Worm (Caenorhabditis elegans) whole organism, L1 larva: ENCODE results near the gene C46F9.6.

ENCODE experiments used
- C04F5.9 ChIP-seq: sonication (generic microtip); optimal IDR thresholded peaks from 2 replicates; lab custom pipeline; 2016; ENCODE audit warnings: missing genetic modification characterization, missing compliant biosample characterization
- F16B12.6 ChIP-seq: fragments of 150-350 bp; optimal IDR thresholded peaks from 2 replicates; lab custom pipeline; 2014; ENCODE audit warnings: missing biosample characterization, missing genetic modification characterization
- Y116A8C.19 ChIP-seq: sonication (generic microtip); optimal IDR thresholded peaks from 2 replicates; lab custom pipeline; 2016; ENCODE audit warnings: missing compliant biosample characterization, missing genetic modification characterization, borderline replicate concordance
- alr-1 ChIP-seq: fragments of 200-800 bp; sonication (Bioruptor generic); optimal IDR thresholded peaks from 2 replicates; lab custom pipeline; 2018; ENCODE audit warnings: borderline replicate concordance, mild to moderate bottlenecking, missing genetic modification characterization, missing compliant biosample characterization
- aly-2 ChIP-seq: fragments of 150-350 bp; optimal IDR thresholded peaks from 2 replicates; lab custom pipeline; 2014; ENCODE audit warnings: missing biosample characterization, missing genetic modification characterization
- ceh-8 ChIP-seq: fragments of 200-800 bp; sonication (Bioruptor generic); optimal IDR thresholded peaks from 2 replicates; lab custom pipeline; 2018; ENCODE audit warnings: mild to moderate bottlenecking, missing genetic modification characterization, moderate library complexity, missing compliant biosample characterization
- ceh-90 ChIP-seq: sonication (generic microtip); optimal IDR thresholded peaks from 2 replicates; lab custom pipeline; 2016; ENCODE audit warnings: missing genetic modification characterization, missing compliant biosample characterization
- dsc-1 ChIP-seq: sonication (generic microtip); optimal IDR thresholded peaks from 2 replicates; lab custom pipeline; 2016; ENCODE audit warnings: mild to moderate bottlenecking, missing genetic modification characterization, missing compliant biosample characterization
- efl-1 ChIP-seq, 4 experiments: fragments of 150-350 bp; optimal IDR thresholded peaks in 3 of 4; peaks in 1 of 4; 1 replicate in 1 of 4; 2 replicates in 3 of 4; lab custom pipeline; 2014; ENCODE audit warnings: missing biosample characterization in 2 of 4, missing genetic modification characterization in 2 of 4, missing genetic modification reagents in 2 of 4
- egl-27 ChIP-seq, 2 experiments: fragments of 150-350 bp in 1 of 2; sonication (generic microtip); optimal IDR thresholded peaks; 3 replicates each; lab custom pipeline; 2017 to 2018; ENCODE audit warnings: missing biosample characterization in 2 of 2, missing genetic modification characterization in 2 of 2, missing genetic modification reagents in 2 of 2
- ets-5 ChIP-seq: fragments of 200-800 bp; sonication (Bioruptor generic); IDR thresholded peaks from 2 replicates; pipeline ENCODE4 v1.3.6; 2022; ENCODE audit warnings: missing genetic modification characterization, missing compliant biosample characterization
- fkh-10 ChIP-seq: sonication (generic microtip); optimal IDR thresholded peaks from 2 replicates; lab custom pipeline; 2017; ENCODE audit warnings: missing biosample characterization, missing genetic modification reagents, missing genetic modification characterization
- fkh-8 ChIP-seq: sonication (generic microtip); optimal IDR thresholded peaks from 2 replicates; lab custom pipeline; 2016; ENCODE audit warnings: mild to moderate bottlenecking, missing genetic modification characterization, missing compliant biosample characterization
- fos-1 ChIP-seq: fragments of 150-350 bp; optimal IDR thresholded peaks from 2 replicates; lab custom pipeline; 2014; ENCODE audit warnings: missing biosample characterization, missing genetic modification characterization
- hlh-17 ChIP-seq: fragments of 200-800 bp; sonication (Bioruptor generic); optimal IDR thresholded peaks from 2 replicates; lab custom pipeline; 2018; ENCODE audit warnings: missing genetic modification characterization, mild to moderate bottlenecking, missing compliant biosample characterization, moderate library complexity, borderline replicate concordance
- hlh-4 ChIP-seq: sonication (generic microtip); optimal IDR thresholded peaks from 2 replicates; lab custom pipeline; 2016; ENCODE audit warnings: mild to moderate bottlenecking, missing genetic modification characterization, missing compliant biosample characterization
- isw-1 ChIP-seq: fragments of 200-800 bp; sonication (Bioruptor generic); IDR thresholded peaks from 2 replicates; pipeline ENCODE4 v1.3.6; 2022; ENCODE audit warnings: missing genetic modification characterization, missing compliant biosample characterization
- jun-1 ChIP-seq: fragments of 150-350 bp; optimal IDR thresholded peaks from 2 replicates; lab custom pipeline; 2014; ENCODE audit warnings: missing biosample characterization, missing genetic modification reagents, missing genetic modification characterization
- lin-13 ChIP-seq: fragments of 150-350 bp; optimal IDR thresholded peaks from 2 replicates; lab custom pipeline; 2014; ENCODE audit warnings: missing biosample characterization, missing genetic modification reagents, missing genetic modification characterization
- lin-14 ChIP-seq: fragments of 200-800 bp; sonication (Bioruptor generic); optimal IDR thresholded peaks from 2 replicates; lab custom pipeline; 2018; ENCODE audit warnings: mild to moderate bottlenecking, missing genetic modification characterization, moderate library complexity, missing compliant biosample characterization
- lin-15B ChIP-seq: fragments of 150-350 bp; sonication (generic microtip); optimal IDR thresholded peaks from 3 replicates; lab custom pipeline; 2014; ENCODE audit warnings: missing biosample characterization, missing genetic modification characterization
- mab-9 ChIP-seq: fragments of 200-800 bp; sonication (Bioruptor generic); IDR thresholded peaks from 2 replicates; pipeline ENCODE4 v1.3.6; 2022; ENCODE audit warnings: missing genetic modification reagents, missing genetic modification characterization, missing compliant biosample characterization
- mdl-1 ChIP-seq, 2 experiments: fragments of 150-350 bp; optimal IDR thresholded peaks; 2 replicates each; lab custom pipeline; 2014 to 2017; ENCODE audit warnings: missing biosample characterization in 2 of 2, missing genetic modification characterization in 2 of 2, inconsistent platforms in 1 of 2
- nhr-19 ChIP-seq: fragments of 200-800 bp; sonication (Bioruptor generic); conservative IDR thresholded peaks from 2 replicates; pipeline ENCODE4 v1.3.6; 2022; ENCODE audit warnings: missing genetic modification characterization, missing compliant biosample characterization
- nhr-20 ChIP-seq: sonication (generic microtip); optimal IDR thresholded peaks from 2 replicates; lab custom pipeline; 2016; ENCODE audit warnings: mild to moderate bottlenecking, missing genetic modification characterization, missing compliant biosample characterization
- nhr-237 ChIP-seq: fragments of 150-350 bp; optimal IDR thresholded peaks from 2 replicates; lab custom pipeline; 2014; ENCODE audit warnings: missing biosample characterization, missing genetic modification characterization
- nhr-71 ChIP-seq: sonication (generic microtip); optimal IDR thresholded peaks from 2 replicates; lab custom pipeline; 2016; ENCODE audit warnings: mild to moderate bottlenecking, missing genetic modification characterization, moderate library complexity, missing compliant biosample characterization
- nhr-84 ChIP-seq: sonication (generic microtip); optimal IDR thresholded peaks from 2 replicates; lab custom pipeline; 2017; ENCODE audit warnings: missing biosample characterization, missing genetic modification characterization
- nhr-85 ChIP-seq: sonication (generic microtip); peaks from one replicate; lab custom pipeline; 2016; ENCODE audit warnings: missing genetic modification characterization, inconsistent platforms, missing compliant biosample characterization
- pqm-1 ChIP-seq: sonication (generic microtip); optimal IDR thresholded peaks from 3 replicates; lab custom pipeline; 2017; ENCODE audit warnings: missing biosample characterization, missing genetic modification characterization
- skn-1 ChIP-seq: fragments of 150-350 bp; optimal IDR thresholded peaks from 2 replicates; lab custom pipeline; 2014; ENCODE audit warnings: missing biosample characterization, missing genetic modification characterization
- snu-23 ChIP-seq: sonication (generic microtip); optimal IDR thresholded peaks from 2 replicates; lab custom pipeline; 2016; ENCODE audit warnings: missing genetic modification characterization, missing compliant biosample characterization
- sup-37 ChIP-seq: fragments of 200-800 bp; sonication (Bioruptor generic); optimal IDR thresholded peaks from 2 replicates; lab custom pipeline; 2018; ENCODE audit warnings: mild to moderate bottlenecking, missing genetic modification characterization, missing compliant biosample characterization
- tbx-2 ChIP-seq: sonication (generic microtip); optimal IDR thresholded peaks from 2 replicates; lab custom pipeline; 2016; ENCODE audit warnings: missing genetic modification characterization, missing compliant biosample characterization
- tlp-1 ChIP-seq: fragments of 150-350 bp; optimal IDR thresholded peaks from 2 replicates; lab custom pipeline; 2014; ENCODE audit warnings: missing biosample characterization, missing genetic modification characterization
- unc-130 ChIP-seq: fragments of 150-350 bp; optimal IDR thresholded peaks from 2 replicates; lab custom pipeline; 2017; ENCODE audit warnings: missing biosample characterization, missing genetic modification characterization, inconsistent platforms
- unc-30 ChIP-seq: sonication (generic microtip); optimal IDR thresholded peaks from 2 replicates; lab custom pipeline; 2017; ENCODE audit warnings: missing biosample characterization, missing genetic modification characterization
- unc-98 ChIP-seq: fragments of 200-800 bp; sonication (Bioruptor generic); IDR thresholded peaks from 2 replicates; pipeline ENCODE4 v1.3.6; 2022; ENCODE audit warnings: missing genetic modification characterization, missing compliant biosample characterization
- xbp-1 ChIP-seq: sonication (generic microtip); optimal IDR thresholded peaks from 2 replicates; lab custom pipeline; 2016; ENCODE audit warnings: missing genetic modification characterization, missing compliant biosample characterization
- zag-1 ChIP-seq: fragments of 150-350 bp; optimal IDR thresholded peaks from 2 replicates; lab custom pipeline; 2014; ENCODE audit warnings: missing biosample characterization, missing genetic modification characterization
- zip-4 ChIP-seq: fragments of 200-800 bp; sonication (Bioruptor generic); optimal IDR thresholded peaks from 2 replicates; lab custom pipeline; 2018; ENCODE audit warnings: mild to moderate bottlenecking, missing genetic modification characterization, moderate library complexity, missing compliant biosample characterization
- ztf-11 ChIP-seq, 2 experiments: sonication (generic microtip); optimal IDR thresholded peaks; 2 replicates each; lab custom pipeline; 2016 to 2017; ENCODE audit warnings: missing genetic modification characterization in 2 of 2, missing biosample characterization in 1 of 2, missing compliant biosample characterization in 1 of 2

The C46F9.6 gene

ce11 chrII:1895278-1895677 is 2.8 kb upstream of the C46F9.6 start, which contains the start of gene C46F9.5:
Gene C46F9.5, plus strand, starts transcription at chrII:1895578.
- no peak for TF ChIP-seq pqm-1 (tag; lab: Kevin White, UChicago)
- TF ChIP-seq ets-5 (GFP tag; lab: Robert Waterston, UW), result no peak
- no peak for TF ChIP-seq hlh-17 (GFP tag; lab: Kevin White, UChicago)
- TF ChIP-seq nhr-84 (tag; lab: Kevin White, UChicago), result no peak
- no peak for TF ChIP-seq egl-27 (tag; optimal IDR thresholded peaks at IDR 0.05; lab: Kevin White, UChicago)
- TF ChIP-seq dsc-1 (tag; lab: Kevin White, UChicago), result no peak
- no peak for TF ChIP-seq skn-1 (tag; lab: Kevin White, UChicago)
- TF ChIP-seq fkh-8 (tag; lab: Kevin White, UChicago), result no peak
- TF ChIP-seq nhr-19, result no peak
- TF ChIP-seq fos-1 (tag; lab: Kevin White, UChicago), result no peak
- no peak for TF ChIP-seq zip-4 (GFP tag; lab: Kevin White, UChicago)
- no peak for TF ChIP-seq xbp-1 (tag; lab: Kevin White, UChicago)
- no peak for TF ChIP-seq tlp-1 (tag; lab: Kevin White, UChicago)
- TF ChIP-seq ztf-11 (tag; optimal IDR thresholded peaks at IDR 0.05; lab: Kevin White, UChicago), result no peak
- TF ChIP-seq lin-14 (GFP tag; lab: Kevin White, UChicago), result no peak
- TF ChIP-seq nhr-237 (tag; lab: Kevin White, UChicago), result no peak
- TF ChIP-seq aly-2 (tag; lab: Kevin White, UChicago), result no peak
- no peak for TF ChIP-seq nhr-71
- TF ChIP-seq sup-37, result no peak
- TF ChIP-seq lin-15B, result no peak

- TF ChIP-seq nhr-71 (no peak), F16B12.6 (tag; lab: Kevin White, UChicago) (no peak), alr-1 (tag; lab: Kevin White, UChicago) (no peak), mdl-1 (tag; optimal IDR thresholded peaks at IDR 0.05; lab: Kevin White, UChicago) (no peak), ceh-90 (tag; lab: Kevin White, UChicago) (no peak), ets-5 (GFP tag; lab: Robert Waterston, UW) (no peak), C04F5.9 (no peak), efl-1 (optimal IDR thresholded peaks at IDR 0.05; lab: Kevin White, UChicago) (no peak), efl-1 (GFP tag; optimal IDR thresholded peaks at IDR 0.05 in 1 of 2; lab: Kevin White, UChicago) (no peak), nhr-85 (tag; lab: Kevin White, UChicago) (no peak), zip-4 (GFP tag; lab: Kevin White, UChicago) (no peak), isw-1 (no peak), ceh-8 (GFP tag; lab: Kevin White, UChicago) (no peak), zag-1 (tag; lab: Kevin White, UChicago) (no peak)
Observed at ce11 chrII:1895762-1896161, 2.3 kb upstream of the C46F9.6 start, which contains the start of gene math-25. Gene math-25, plus strand, starts transcription at chrII:1896062.

- TF ChIP-seq C04F5.9, result no peak
- TF ChIP-seq lin-13 (GFP tag; lab: Kevin White, UChicago), result no peak
- no peak for TF ChIP-seq tbx-2 (tag; lab: Kevin White, UChicago)
- TF ChIP-seq fkh-10, result no peak
- TF ChIP-seq pqm-1 (tag; lab: Kevin White, UChicago), result no peak
- no peak for TF ChIP-seq jun-1 (tag; lab: Kevin White, UChicago)
- TF ChIP-seq zip-4 (GFP tag; lab: Kevin White, UChicago), result no peak
- TF ChIP-seq unc-98 (GFP tag; lab: Robert Waterston, UW), result no peak
- TF ChIP-seq unc-130, result no peak
- TF ChIP-seq nhr-20 (tag; lab: Kevin White, UChicago), result no peak
- TF ChIP-seq tlp-1 (tag; lab: Kevin White, UChicago), result no peak
- no peak for TF ChIP-seq mab-9 (GFP tag; lab: Robert Waterston, UW)
- TF ChIP-seq snu-23 (GFP tag; lab: Kevin White, UChicago), result no peak
- TF ChIP-seq hlh-4 (tag; lab: Kevin White, UChicago), result no peak
- TF ChIP-seq isw-1, result no peak
- no peak for TF ChIP-seq nhr-19
- no peak for TF ChIP-seq Y116A8C.19 (tag; lab: Kevin White, UChicago)
- TF ChIP-seq unc-30 (tag; lab: Kevin White, UChicago), result no peak
Observed at ce11 chrII:1899934-1900333, 1.9 kb downstream of the C46F9.6 start, which contains the start of gene math-24. Gene math-24, plus strand, starts transcription at chrII:1900234.
